Fruit fly (Drosophila melanogaster) whole organism, embryonic: ENCODE measurements around the gene Eig71Ed.

Experiments
- Antp ChIP-seq: fragments of 200-800 bp; sonication (Bioruptor generic); optimal IDR thresholded peaks from 3 replicates; lab custom pipeline; 2016; ENCODE audit warnings: missing biosample characterization, missing genetic modification characterization
- Asciz ChIP-seq: fragments of 200-800 bp; sonication (Bioruptor generic); optimal IDR thresholded peaks from 2 replicates; lab custom pipeline; 2017; ENCODE audit warnings: missing biosample characterization, mild to moderate bottlenecking, missing genetic modification characterization, missing genetic modification reagents
- BEAF-32 ChIP-seq: fragments of 200-800 bp; sonication (Bioruptor generic); optimal IDR thresholded peaks from 3 replicates; lab custom pipeline; 2017; ENCODE audit warnings: missing biosample characterization, missing genetic modification characterization, mild to moderate bottlenecking, moderate library complexity, missing genetic modification reagents
- CG12071 ChIP-seq: fragments of 200-800 bp; sonication (Bioruptor generic); optimal IDR thresholded peaks from 3 replicates; lab custom pipeline; 2018; ENCODE audit warnings: missing biosample characterization, mild to moderate bottlenecking, missing genetic modification characterization
- CG12744 ChIP-seq: fragments of 200-800 bp; sonication (Bioruptor generic); optimal IDR thresholded peaks from 2 replicates; lab custom pipeline; 2016; ENCODE audit warnings: missing biosample characterization, missing genetic modification characterization
- CG13287 ChIP-seq: fragments of 200-800 bp; sonication (Bioruptor generic); IDR thresholded peaks from 2 replicates; pipeline ENCODE4 v1.3.6; 2022; ENCODE audit warnings: missing biosample characterization, missing genetic modification characterization; ENCODE audit not compliant: partially characterized antibody
- CG13424 ChIP-seq: fragments of 200-800 bp; sonication (Bioruptor generic); optimal IDR thresholded peaks from 2 replicates; lab custom pipeline; 2019; ENCODE audit warnings: missing biosample characterization, mild to moderate bottlenecking, missing genetic modification characterization, moderate library complexity
- CG15011 ChIP-seq: fragments of 200-800 bp; sonication (Bioruptor generic); optimal IDR thresholded peaks from 3 replicates; lab custom pipeline; 2018; ENCODE audit warnings: missing biosample characterization, mild to moderate bottlenecking, missing genetic modification characterization
- CG17829 ChIP-seq: fragments of 200-800 bp; optimal IDR thresholded peaks from 2 replicates; lab custom pipeline; 2019; ENCODE audit warnings: missing biosample characterization, mild to moderate bottlenecking, missing genetic modification characterization, moderate library complexity
- CG1832 ChIP-seq: fragments of 200-800 bp; sonication (Bioruptor generic); optimal IDR thresholded peaks from 2 replicates; lab custom pipeline; 2017; ENCODE audit warnings: missing biosample characterization, mild to moderate bottlenecking, missing genetic modification characterization, inconsistent platforms
- CG2712 ChIP-seq: fragments of 200-800 bp; optimal IDR thresholded peaks from 3 replicates; lab custom pipeline; 2019; ENCODE audit warnings: missing biosample characterization, mild to moderate bottlenecking, missing genetic modification characterization, moderate library complexity
- CG34376 ChIP-seq: fragments of 200-800 bp; sonication (Bioruptor generic); optimal IDR thresholded peaks from 2 replicates; lab custom pipeline; 2018; ENCODE audit warnings: missing biosample characterization, mild to moderate bottlenecking, missing genetic modification characterization
- CG3726 ChIP-seq: fragments of 200-800 bp; sonication (Bioruptor generic); IDR thresholded peaks from 3 replicates; pipeline ENCODE4, ENCODE4 v1.3.6; 2022; ENCODE audit warnings: missing biosample characterization, missing genetic modification characterization
- CG43689 ChIP-seq: fragments of 200-800 bp; sonication (Bioruptor generic); IDR thresholded peaks from 2 replicates; pipeline ENCODE4 v1.3.6; 2022; ENCODE audit warnings: missing biosample characterization, missing genetic modification characterization
- CG4424 ChIP-seq: fragments of 200-800 bp; sonication (Bioruptor generic); optimal IDR thresholded peaks from 3 replicates; lab custom pipeline; 2016; ENCODE audit warnings: missing biosample characterization, missing genetic modification characterization
- CG4617 ChIP-seq: fragments of 200-800 bp; sonication (Bioruptor generic); optimal IDR thresholded peaks from 3 replicates; lab custom pipeline; 2016; ENCODE audit warnings: missing biosample characterization, missing genetic modification characterization, borderline replicate concordance
- CG6689 ChIP-seq: fragments of 200-800 bp; sonication (Bioruptor generic); IDR thresholded peaks from 2 replicates; pipeline ENCODE4 v1.3.6; 2022; ENCODE audit warnings: missing biosample characterization, missing genetic modification characterization
- CG8478 ChIP-seq: fragments of >200 bp; optimal IDR thresholded peaks from 2 replicates; lab custom pipeline; 2018
- CoRest ChIP-seq: fragments of 200-800 bp; sonication (Bioruptor generic); optimal IDR thresholded peaks from 3 replicates; lab custom pipeline; 2018; ENCODE audit warnings: missing biosample characterization, mild to moderate bottlenecking, missing genetic modification characterization, moderate library complexity
- D19A ChIP-seq: fragments of 200-800 bp; optimal IDR thresholded peaks from 3 replicates; lab custom pipeline; 2019; ENCODE audit warnings: missing biosample characterization, mild to moderate bottlenecking, missing genetic modification characterization, moderate library complexity
- Elba2 ChIP-seq: fragments of 200-800 bp; sonication (Bioruptor generic); optimal IDR thresholded peaks from 3 replicates; lab custom pipeline; 2016; ENCODE audit warnings: missing biosample characterization, missing genetic modification characterization
- H15 ChIP-seq: fragments of 200-800 bp; sonication (Bioruptor generic); IDR thresholded peaks from 3 replicates; pipeline ENCODE4 v1.3.6; 2022; ENCODE audit warnings: missing biosample characterization, missing genetic modification characterization
- HHEX ChIP-seq: fragments of 200-800 bp; sonication (Bioruptor generic); optimal IDR thresholded peaks from 3 replicates; lab custom pipeline; 2017; ENCODE audit warnings: missing biosample characterization, mild to moderate bottlenecking, missing genetic modification characterization, missing genetic modification reagents
- HLH3B ChIP-seq: fragments of 200-800 bp; sonication (Bioruptor generic); IDR thresholded peaks from 2 replicates; pipeline ENCODE4 v1.3.6; 2022; ENCODE audit warnings: missing biosample characterization, missing genetic modification characterization
- HLH54F ChIP-seq: fragments of 200-800 bp; sonication (Bioruptor generic); optimal IDR thresholded peaks from 3 replicates; lab custom pipeline; 2016; ENCODE audit warnings: missing biosample characterization, missing genetic modification characterization
- Hand ChIP-seq: fragments of 200-800 bp; sonication (Bioruptor generic); optimal IDR thresholded peaks from 2 replicates; lab custom pipeline; 2017; ENCODE audit warnings: mild to moderate bottlenecking, missing biosample characterization, missing genetic modification reagents, missing genetic modification characterization
- Hr51 ChIP-seq, 2 experiments: fragments of 200-800 bp; sonication (Bioruptor generic); optimal IDR thresholded peaks; 2 replicates in 1 of 2; 3 replicates in 1 of 2; lab custom pipeline; 2016 to 2018; ENCODE audit warnings: missing biosample characterization in 2 of 2, missing genetic modification characterization in 2 of 2, mild to moderate bottlenecking in 1 of 2, moderate library complexity in 1 of 2
- Max ChIP-seq: fragments of 200-800 bp; sonication (Bioruptor generic); optimal IDR thresholded peaks from 2 replicates; lab custom pipeline; 2016; ENCODE audit warnings: missing biosample characterization, mild to moderate bottlenecking, missing genetic modification characterization
- Mes4 ChIP-seq: fragments of 200-800 bp; sonication (Bioruptor generic); optimal IDR thresholded peaks from 2 replicates; lab custom pipeline; 2016; ENCODE audit warnings: missing biosample characterization, missing genetic modification characterization
- Mrtf ChIP-seq: fragments of 200-800 bp; sonication (Bioruptor generic); IDR thresholded peaks from 3 replicates; pipeline ENCODE4 v1.3.6; 2022; ENCODE audit warnings: missing biosample characterization, missing genetic modification characterization
- Oli ChIP-seq: fragments of 200-800 bp; sonication (Bioruptor generic); optimal IDR thresholded peaks from 2 replicates; lab custom pipeline; 2018; ENCODE audit warnings: missing biosample characterization, mild to moderate bottlenecking, missing genetic modification characterization, moderate library complexity
- Sin3A ChIP-seq: fragments of >200 bp; optimal IDR thresholded peaks from 2 replicates; lab custom pipeline; 2018
- Six4 ChIP-seq: fragments of 200-800 bp; sonication (Bioruptor generic); optimal IDR thresholded peaks from 2 replicates; lab custom pipeline; 2016; ENCODE audit warnings: missing biosample characterization, missing genetic modification characterization
- Tbp ChIP-seq: fragments of >200 bp; optimal IDR thresholded peaks from 2 replicates; lab custom pipeline; 2018; ENCODE audit warnings: missing biosample characterization, missing genetic modification characterization
- ash1 ChIP-seq: fragments of 200-800 bp; sonication (Bioruptor generic); optimal IDR thresholded peaks from 2 replicates; lab custom pipeline; 2018; ENCODE audit warnings: missing biosample characterization, mild to moderate bottlenecking, missing genetic modification characterization
- corto ChIP-seq: fragments of 200-800 bp; sonication (Bioruptor generic); optimal IDR thresholded peaks from 2 replicates; lab custom pipeline; 2016; ENCODE audit warnings: missing biosample characterization, mild to moderate bottlenecking, missing genetic modification characterization, moderate library complexity
- crol ChIP-seq: fragments of 200-800 bp; sonication (Bioruptor generic); IDR thresholded peaks from 2 replicates; pipeline ENCODE4 v1.3.6; 2022; ENCODE audit warnings: missing biosample characterization, missing genetic modification characterization
- ems ChIP-seq: fragments of 200-800 bp; sonication (Bioruptor generic); optimal IDR thresholded peaks from 3 replicates; lab custom pipeline; 2016; ENCODE audit warnings: missing biosample characterization, missing genetic modification characterization
- en ChIP-seq: fragments of 200-800 bp; sonication (Bioruptor generic); optimal IDR thresholded peaks from 2 replicates; lab custom pipeline; 2016; ENCODE audit warnings: missing biosample characterization, missing genetic modification characterization
- fd64A ChIP-seq: fragments of 200-800 bp; sonication (Bioruptor generic); optimal IDR thresholded peaks from 3 replicates; lab custom pipeline; 2018; ENCODE audit warnings: missing biosample characterization, mild to moderate bottlenecking, missing genetic modification characterization
- gsb ChIP-seq: fragments of 200-800 bp; sonication (Bioruptor generic); IDR thresholded peaks from 2 replicates; pipeline ENCODE4 v1.3.6; 2022; ENCODE audit warnings: missing biosample characterization, missing genetic modification characterization
- gsb-n ChIP-seq: fragments of 200-800 bp; sonication (Bioruptor generic); optimal IDR thresholded peaks from 3 replicates; lab custom pipeline; 2018; ENCODE audit warnings: missing biosample characterization, mild to moderate bottlenecking, missing genetic modification characterization
- jumu ChIP-seq: fragments of 200-800 bp; sonication (Bioruptor generic); optimal IDR thresholded peaks from 3 replicates; lab custom pipeline; 2016; ENCODE audit warnings: missing biosample characterization, missing genetic modification characterization
- kay ChIP-seq: fragments of 200-800 bp; sonication (Bioruptor generic); optimal IDR thresholded peaks from 2 replicates; lab custom pipeline; 2016; ENCODE audit warnings: missing biosample characterization, missing genetic modification characterization
- ken ChIP-seq: fragments of 200-800 bp; sonication (Bioruptor generic); IDR thresholded peaks from 3 replicates; pipeline ENCODE4 v1.3.6; 2022; ENCODE audit warnings: missing biosample characterization, missing genetic modification characterization
- psq ChIP-seq: fragments of 200-800 bp; sonication (Bioruptor generic); optimal IDR thresholded peaks from 2 replicates; lab custom pipeline; 2017; ENCODE audit warnings: missing biosample characterization, missing genetic modification characterization
- pum ChIP-seq: fragments of 200-800 bp; sonication (Bioruptor generic); optimal IDR thresholded peaks from 2 replicates; lab custom pipeline; 2016; ENCODE audit warnings: missing biosample characterization, missing genetic modification characterization
- sens-2 ChIP-seq: fragments of 200-800 bp; sonication (Bioruptor generic); IDR thresholded peaks from 2 replicates; pipeline ENCODE4 v1.3.6; 2022; ENCODE audit warnings: missing biosample characterization, missing genetic modification characterization
- sob ChIP-seq: fragments of 200-800 bp; sonication (Bioruptor generic); IDR thresholded peaks from 2 replicates; pipeline ENCODE4 v1.3.6; 2022; ENCODE audit warnings: missing biosample characterization, missing genetic modification characterization
- tin ChIP-seq: fragments of 200-800 bp; sonication (Bioruptor generic); optimal IDR thresholded peaks from 3 replicates; lab custom pipeline; 2016; ENCODE audit warnings: missing biosample characterization, missing genetic modification characterization

Eig71Ed gene

DNA sequence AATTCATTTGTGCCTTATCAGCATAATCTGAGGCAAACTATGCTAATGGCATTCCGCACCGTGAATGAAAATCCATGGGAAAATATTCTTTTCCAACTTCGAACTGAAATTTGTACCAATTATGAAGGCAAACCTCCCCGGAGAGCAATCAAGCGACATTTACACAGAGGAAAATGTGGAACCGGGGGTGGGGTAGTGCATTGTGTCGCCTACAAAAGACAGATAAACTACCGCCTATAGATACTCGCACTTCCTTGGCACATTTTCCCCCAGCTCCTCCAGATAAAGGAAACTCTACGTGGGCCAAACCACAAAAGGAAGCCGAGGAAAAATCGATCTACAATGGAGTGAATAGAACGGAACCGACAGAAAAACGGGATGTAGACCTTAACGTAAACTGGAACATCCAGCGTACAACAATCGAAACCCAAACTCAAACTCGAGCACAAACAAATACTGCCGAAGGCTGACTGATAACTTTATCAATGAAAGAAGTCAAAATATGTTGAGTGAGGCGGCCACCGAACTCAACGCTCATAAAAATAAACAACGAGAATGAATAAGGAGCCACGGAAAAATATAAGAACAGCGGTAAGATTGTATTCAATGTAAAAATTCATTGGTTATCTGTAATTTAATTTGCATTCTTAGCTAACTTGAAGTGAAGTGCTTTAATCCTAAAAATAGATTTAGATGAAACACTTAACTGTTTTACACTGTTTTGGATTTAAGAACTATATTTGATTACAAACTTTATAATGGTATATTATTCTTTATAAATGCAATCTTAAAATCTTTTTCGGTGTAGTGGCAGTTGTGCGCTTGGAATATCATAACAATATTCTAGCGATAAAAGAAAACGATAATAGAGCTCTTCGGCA, 38.6 kb downstream of the Eig71Ed start (continued):
- TF ChIP-seq gsb (GFP tag; lab: Robert Waterston, UW) (no peak), CG17829 (tag; lab: Kevin White, UChicago) (peak; percentile 72), Antp (GFP tag; lab: Kevin White, UChicago) (peak; percentile 18), ash1 (no peak), Tbp (GFP tag; lab: Kevin White, UChicago) (no peak), CG6689 (GFP tag; lab: Robert Waterston, UW) (0 out of 2 replicates have a peak, but pooled peaks have one; percentile 10), Asciz (GFP tag; lab: Kevin White, UChicago) (no peak), CG4424 (GFP tag; lab: Kevin White, UChicago) (peak; percentile 40), CG1832 (no peak), CG13287 (GFP tag; lab: Robert Waterston, UW) (no peak), ems (GFP tag; lab: Kevin White, UChicago) (no peak), CG34376 (peak; percentile 34), HLH54F (no peak), Oli (tag; lab: Kevin White, UChicago) (peak; percentile 33), CG12744 (GFP tag; lab: Kevin White, UChicago) (no peak), fd64A (GFP tag; lab: Kevin White, UChicago) (no peak), sens-2 (GFP tag; lab: Robert Waterston, UW) (no peak), CG43689 (no peak), pum (no peak), Mes4 (GFP tag; lab: Kevin White, UChicago) (no peak), Hand (GFP tag; lab: Kevin White, UChicago) (no peak), sob (GFP tag; lab: Robert Waterston, UW) (no peak), Sin3A (lab: Kevin White, UChicago) (no peak), Max (GFP tag; lab: Kevin White, UChicago) (no peak), HHEX (no peak), psq (GFP tag; lab: Kevin White, UChicago) (no peak), gsb-n (tag; lab: Kevin White, UChicago) (peak; percentile 31), CoRest (tag; lab: Kevin White, UChicago) (peak; percentile 44), CG15011 (GFP tag; lab: Kevin White, UChicago) (peak; percentile 20), CG12071 (no peak), ken (GFP tag; lab: Robert Waterston, UW) (0 out of 3 replicates have a peak, but pooled peaks have one; percentile 7), Mrtf (GFP tag; lab: Robert Waterston, UW) (peak; percentile 45; the same call in 1 of the 3 replicates), CG8478 (no peak), kay (no peak), HLH3B (0 out of 2 replicates have a peak, but pooled peaks have one; percentile 17), Hr51 (GFP tag; optimal IDR thresholded peaks at IDR 0.05; lab: Kevin White, UChicago) (peak in 1 of 2 experiments; percentile 51), Six4 (GFP tag; lab: Kevin White, UChicago) (peak; percentile 32), BEAF-32 (no peak), corto (GFP tag; lab: Kevin White, UChicago) (no peak), CG3726 (no peak), D19A (tag; lab: Kevin White, UChicago) (peak; percentile 24), jumu (GFP tag; lab: Kevin White, UChicago) (no peak), crol (no peak), Elba2 (GFP tag; lab: Kevin White, UChicago) (no peak), CG4617 (GFP tag; lab: Kevin White, UChicago) (no peak), tin (peak; percentile 46), CG13424 (tag; lab: Kevin White, UChicago) (peak; percentile 40), CG2712 (tag; lab: Kevin White, UChicago) (peak; percentile 64), en (no peak), H15 (GFP tag; lab: Robert Waterston, UW) (no peak)
